Fruit fly (Drosophila melanogaster) whole organism, prepupa: ENCODE results near the gene Ipk2.

Experiments
- Ets21C ChIP-seq: fragments of 200-800 bp; sonication (Bioruptor generic); optimal IDR thresholded peaks from 3 replicates; lab custom pipeline; 2016; ENCODE audit warnings: missing biosample characterization, missing genetic modification characterization
- Sox102F ChIP-seq: fragments of 200-800 bp; sonication (Bioruptor generic); optimal IDR thresholded peaks from 2 replicates; lab custom pipeline; 2016; ENCODE audit warnings: missing biosample characterization, mild to moderate bottlenecking, missing genetic modification characterization
- fkh ChIP-seq: fragments of 200-800 bp; sonication (Bioruptor generic); optimal IDR thresholded peaks from 3 replicates; lab custom pipeline; 2017; ENCODE audit warnings: missing biosample characterization, mild to moderate bottlenecking, missing genetic modification characterization, moderate library complexity

- TF ChIP-seq fkh (GFP tag; lab: Kevin White, UChicago), result no peak
- no peak for TF ChIP-seq Sox102F
- TF ChIP-seq Ets21C (GFP tag; lab: Kevin White, UChicago), result no peak
Observed at dm6 chr2L:563314-563713, 10.8 kb downstream of the Ipk2 start.
